Worm (Caenorhabditis elegans) whole organism, L4 larva: ENCODE results near the gene hil-6.

Experiments
- F26F4.8 ChIP-seq: fragments of 200-800 bp; sonication (Bioruptor generic); conservative IDR thresholded peaks from 2 replicates; pipeline ENCODE4 v1.3.6; 2022; ENCODE audit warnings: missing genetic modification characterization, missing compliant biosample characterization
- F44E2.7 ChIP-seq: fragments of 200-800 bp; sonication (Bioruptor generic); IDR thresholded peaks from 2 replicates; pipeline ENCODE4 v2.1.2; 2022; ENCODE audit warnings: missing genetic modification characterization, missing compliant biosample characterization
- F49E8.2 ChIP-seq: sonication (generic microtip); optimal IDR thresholded peaks from 2 replicates; lab custom pipeline; 2016; ENCODE audit warnings: missing compliant biosample characterization, mild to moderate bottlenecking, missing genetic modification characterization, borderline replicate concordance
- T20F7.1 ChIP-seq: fragments of 200-800 bp; sonication (Bioruptor generic); optimal IDR thresholded peaks from 2 replicates; lab custom pipeline; 2018; ENCODE audit warnings: mild to moderate bottlenecking, missing genetic modification characterization, missing compliant biosample characterization
- Y105C5A.15 ChIP-seq: fragments of 200-800 bp; sonication (Bioruptor generic); IDR thresholded peaks from 2 replicates; pipeline ENCODE4 v1.3.6; 2022; ENCODE audit warnings: missing genetic modification characterization, missing compliant biosample characterization
- aha-1 ChIP-seq: fragments of 150-350 bp; peaks from one replicate; lab custom pipeline; 2014; ENCODE audit warnings: missing biosample characterization, missing genetic modification characterization
- aly-2 ChIP-seq: sonication (generic microtip); optimal IDR thresholded peaks from 2 replicates; lab custom pipeline; 2018; ENCODE audit warnings: missing biosample characterization, missing genetic modification characterization
- arid-1 ChIP-seq: fragments of 200-800 bp; sonication (Bioruptor generic); conservative IDR thresholded peaks from 2 replicates; pipeline ENCODE4 v1.3.6; 2022; ENCODE audit warnings: missing genetic modification reagents, missing genetic modification characterization, missing compliant biosample characterization
- ceh-44 ChIP-seq: fragments of 200-800 bp; sonication (Bioruptor generic); IDR thresholded peaks from 2 replicates; pipeline ENCODE4 v1.3.6; 2022; ENCODE audit warnings: missing genetic modification reagents, missing genetic modification characterization, missing compliant biosample characterization
- ceh-82 ChIP-seq: sonication (generic microtip); optimal IDR thresholded peaks from 2 replicates; lab custom pipeline; 2017; ENCODE audit warnings: missing biosample characterization, missing genetic modification characterization
- dmd-6 ChIP-seq: fragments of 200-800 bp; sonication (Bioruptor generic); IDR thresholded peaks from 2 replicates; pipeline ENCODE4 v1.3.6; 2022; ENCODE audit warnings: missing genetic modification reagents, missing genetic modification characterization, missing compliant biosample characterization
- dmd-8 ChIP-seq: fragments of 200-800 bp; sonication (Bioruptor generic); IDR thresholded peaks from 2 replicates; pipeline ENCODE4 v1.3.6; 2022; ENCODE audit warnings: missing genetic modification characterization, missing compliant biosample characterization
- dve-1 ChIP-seq: sonication (generic microtip); optimal IDR thresholded peaks from 2 replicates; lab custom pipeline; 2017; ENCODE audit warnings: antibody characterized with exemption, mild to moderate bottlenecking, missing genetic modification characterization, missing compliant biosample characterization; ENCODE audit not compliant: insufficient read depth
- egl-43 ChIP-seq: fragments of 200-800 bp; sonication (Bioruptor generic); IDR thresholded peaks from 2 replicates; pipeline ENCODE4 v1.3.6; 2022; ENCODE audit warnings: missing genetic modification reagents, missing genetic modification characterization, missing compliant biosample characterization
- hif-1 ChIP-seq, 2 experiments: sonication (generic microtip); optimal IDR thresholded peaks; 2 replicates each; lab custom pipeline; 2016 to 2017; ENCODE audit warnings: missing compliant biosample characterization in 2 of 2, missing genetic modification characterization in 2 of 2, missing genetic modification reagents in 2 of 2, missing genotype in 2 of 2, mild to moderate bottlenecking in 1 of 2
- hlh-11 ChIP-seq: fragments of 200-800 bp; sonication (Bioruptor generic); optimal IDR thresholded peaks from 2 replicates; lab custom pipeline; 2018; ENCODE audit warnings: mild to moderate bottlenecking, missing genetic modification characterization, missing compliant biosample characterization
- hmg-1.1 ChIP-seq: fragments of 200-800 bp; sonication (Bioruptor generic); IDR thresholded peaks from 2 replicates; pipeline ENCODE4 v1.3.6; 2022; ENCODE audit warnings: missing genetic modification reagents, missing genetic modification characterization, missing compliant biosample characterization
- lin-1 ChIP-seq: fragments of 200-800 bp; sonication (Bioruptor generic); IDR thresholded peaks from 2 replicates; pipeline ENCODE4 v1.3.6; 2022; ENCODE audit warnings: missing genetic modification reagents, missing genetic modification characterization, missing compliant biosample characterization
- lin-29 ChIP-seq: fragments of 200-800 bp; sonication (Bioruptor generic); IDR thresholded peaks from 2 replicates; pipeline ENCODE4 v1.3.6; 2022; ENCODE audit warnings: missing genetic modification reagents, missing genetic modification characterization, missing compliant biosample characterization
- mep-1 ChIP-seq: fragments of 150-350 bp; sonication (generic microtip); optimal IDR thresholded peaks from 3 replicates; lab custom pipeline; 2014; ENCODE audit warnings: missing biosample characterization, missing genetic modification characterization
- mxl-2 ChIP-seq: fragments of 200-800 bp; sonication (Bioruptor generic); conservative IDR thresholded peaks from 2 replicates; pipeline ENCODE4 v1.3.6; 2022; ENCODE audit warnings: missing genetic modification reagents, missing genetic modification characterization, missing compliant biosample characterization
- nhr-102 ChIP-seq: sonication (generic microtip); optimal IDR thresholded peaks from 2 replicates; lab custom pipeline; 2016; ENCODE audit warnings: mild to moderate bottlenecking, missing genetic modification characterization, moderate library complexity, missing compliant biosample characterization
- nhr-28 ChIP-seq: fragments of 150-350 bp; optimal IDR thresholded peaks from 2 replicates; lab custom pipeline; 2014; ENCODE audit warnings: missing biosample characterization, missing genetic modification characterization
- nhr-41 ChIP-seq: fragments of 200-800 bp; sonication (Bioruptor generic); IDR thresholded peaks from 2 replicates; pipeline ENCODE4 v1.3.6; 2022; ENCODE audit warnings: missing genetic modification reagents, missing genetic modification characterization, missing compliant biosample characterization
- nhr-42 ChIP-seq: fragments of 200-800 bp; sonication (Bioruptor generic); IDR thresholded peaks from 2 replicates; pipeline ENCODE4 v1.3.6; 2022; ENCODE audit warnings: missing genetic modification characterization, missing compliant biosample characterization
- nhr-77 ChIP-seq: fragments of 150-350 bp; optimal IDR thresholded peaks from 2 replicates; lab custom pipeline; 2014; ENCODE audit warnings: missing biosample characterization, missing genetic modification characterization
- pha-4 ChIP-seq, 2 experiments: fragments of 150-350 bp in 1 of 2; fragments of 200-800 bp in 1 of 2; sonication (Bioruptor generic) in 1 of 2; IDR thresholded peaks in 1 of 2; optimal IDR thresholded peaks in 1 of 2; 2 replicates each; pipeline versions ENCODE4 v1.3.6 to Lab custom; 2014 to 2022; ENCODE audit warnings: missing genetic modification characterization in 2 of 2, missing genetic modification reagents in 2 of 2, missing biosample characterization in 1 of 2, missing compliant biosample characterization in 1 of 2
- sdz-12 ChIP-seq: fragments of 200-800 bp; sonication (Bioruptor generic); optimal IDR thresholded peaks from 2 replicates; lab custom pipeline; 2018; ENCODE audit warnings: mild to moderate bottlenecking, missing genetic modification characterization, missing compliant biosample characterization
- set-16 ChIP-seq: fragments of 200-800 bp; sonication (Bioruptor generic); IDR thresholded peaks from 2 replicates; pipeline ENCODE4 v1.3.6; 2022; ENCODE audit warnings: missing genetic modification reagents, missing genetic modification characterization, missing compliant biosample characterization
- snpc-4 ChIP-seq: fragments of 150-350 bp; optimal IDR thresholded peaks from 2 replicates; lab custom pipeline; 2014; ENCODE audit warnings: missing biosample characterization, missing genetic modification characterization
- spr-3 ChIP-seq: fragments of 200-800 bp; sonication (Bioruptor generic); optimal IDR thresholded peaks from 2 replicates; lab custom pipeline; 2018; ENCODE audit warnings: mild to moderate bottlenecking, missing genetic modification characterization, missing compliant biosample characterization
- tag-97 ChIP-seq: fragments of 200-800 bp; sonication (Bioruptor generic); IDR thresholded peaks from 2 replicates; pipeline ENCODE4 v1.3.6; 2022; ENCODE audit warnings: missing genetic modification characterization, missing compliant biosample characterization
- unc-39 ChIP-seq: sonication (generic microtip); optimal IDR thresholded peaks from 2 replicates; lab custom pipeline; 2017; ENCODE audit warnings: missing biosample characterization, missing genetic modification characterization
- unc-62 ChIP-seq, 3 experiments: fragments of 150-350 bp in 1 of 3; sonication (generic microtip); optimal IDR thresholded peaks in 2 of 3; peaks in 1 of 3; 1 replicate in 1 of 3; 2 replicates in 2 of 3; lab custom pipeline; 2014 to 2017; ENCODE audit warnings: missing biosample characterization in 3 of 3, missing genetic modification characterization in 3 of 3, missing genetic modification reagents in 3 of 3, missing genotype in 1 of 3
- zip-11 ChIP-seq: fragments of 200-800 bp; sonication (Bioruptor generic); IDR thresholded peaks from 2 replicates; pipeline ENCODE4 v1.3.6; 2022; ENCODE audit warnings: missing genetic modification characterization, missing compliant biosample characterization

hil-6 gene

DNA sequence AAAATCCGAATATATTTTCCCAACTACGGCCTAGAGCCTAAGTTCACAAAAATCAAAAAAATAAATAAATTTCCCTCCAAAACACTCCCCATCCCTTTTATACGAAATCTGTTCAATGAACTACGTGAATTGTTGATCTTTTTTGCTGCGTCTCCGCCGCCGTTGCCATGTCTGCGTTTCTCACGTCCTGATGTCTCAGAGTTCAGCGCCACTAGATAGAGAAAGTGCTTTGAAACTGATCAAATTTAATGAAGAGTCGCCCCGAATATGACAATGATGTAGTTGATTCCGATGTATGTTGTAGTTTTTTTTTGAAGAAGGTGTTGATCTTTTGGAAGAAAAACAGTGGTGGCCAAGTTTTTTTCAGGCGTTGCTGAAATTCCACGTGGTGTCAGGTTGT lies 22.9 kb upstream of the hil-6 start:
- TF ChIP-seq arid-1 (no peak), nhr-28 (peak; percentile 72), F44E2.7 (GFP tag; lab: Robert Waterston, UW) (no peak), mep-1 (tag; lab: Kevin White, UChicago) (no peak), dve-1 (peak; percentile 7), T20F7.1 (GFP tag; lab: Kevin White, UChicago) (no peak), aly-2 (tag; lab: Kevin White, UChicago) (no peak), dmd-8 (no peak), F26F4.8 (no peak), snpc-4 (tag; lab: Kevin White, UChicago) (no peak)

DNA sequence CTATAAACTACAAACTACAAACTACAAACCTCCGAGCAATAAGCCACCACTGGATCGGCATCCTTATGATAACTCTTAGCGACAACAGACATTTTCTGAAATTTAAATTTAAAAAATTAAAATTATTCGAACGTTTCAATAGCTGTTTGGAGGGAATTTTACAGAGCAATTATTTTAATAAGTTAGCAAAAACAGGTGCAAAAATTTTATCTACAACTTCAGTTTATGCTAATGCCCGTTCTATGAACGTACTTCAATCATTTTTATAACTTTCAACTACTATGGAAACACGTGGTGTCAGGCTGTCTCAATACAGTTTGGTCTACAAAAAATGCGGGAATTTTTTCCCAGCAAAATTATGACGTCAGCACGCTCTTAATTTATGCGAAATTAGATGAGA lies 22.2 kb upstream of the hil-6 start, which contains the start of gene comt-5:
comt-5 (minus strand) TSS at position 101 of the 400 bp plus-strand sequence.
- no peak for TF ChIP-seq dmd-8

DNA sequence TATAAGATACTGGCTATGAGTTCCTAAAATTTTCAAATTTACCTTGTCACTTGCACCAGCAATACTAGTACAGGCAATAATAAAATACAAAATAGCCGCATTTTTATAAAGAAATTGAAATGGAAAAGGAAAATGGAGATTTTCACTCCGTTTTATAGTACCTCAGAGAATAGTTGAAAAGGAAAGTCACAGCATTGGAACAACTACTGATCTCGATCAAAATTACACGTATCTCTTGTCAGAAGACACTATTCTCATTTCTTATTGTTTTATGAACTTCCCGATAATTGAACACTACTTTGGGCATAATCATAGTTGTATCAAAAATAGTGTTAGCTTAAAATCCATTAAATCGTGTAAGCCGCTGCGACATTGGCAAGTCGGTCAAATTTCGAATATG lies 20.2 kb upstream of the hil-6 start, which contains the start of gene Y40B10A.11:
Y40B10A.11 (minus strand) TSS at position 101 of the 400 bp plus-strand sequence.
- no peak for TF ChIP-seq spr-3 (GFP tag; lab: Kevin White, UChicago)
- no peak for TF ChIP-seq snpc-4 (tag; lab: Kevin White, UChicago)
- no peak for TF ChIP-seq sdz-12
- TF ChIP-seq F49E8.2 (tag; lab: Kevin White, UChicago), result no peak
- TF ChIP-seq unc-39 (tag; lab: Kevin White, UChicago), result no peak
- no peak for TF ChIP-seq hlh-11 (tag; lab: Kevin White, UChicago)
- no peak for TF ChIP-seq zip-11 (GFP tag; lab: Robert Waterston, UW)
- TF ChIP-seq tag-97 (GFP tag; lab: Robert Waterston, UW), result no peak
- no peak for TF ChIP-seq ceh-82 (tag; lab: Kevin White, UChicago)
- TF ChIP-seq lin-1 (GFP tag; lab: Robert Waterston, UW), result no peak
- no peak for TF ChIP-seq hif-1 (tag; optimal IDR thresholded peaks at IDR 0.05; lab: Kevin White, UChicago)
- TF ChIP-seq nhr-42 (GFP tag; lab: Robert Waterston, UW), result no peak
- TF ChIP-seq T20F7.1 (GFP tag; lab: Kevin White, UChicago), result no peak
- TF ChIP-seq, all 104 proteins: peak for 0

DNA sequence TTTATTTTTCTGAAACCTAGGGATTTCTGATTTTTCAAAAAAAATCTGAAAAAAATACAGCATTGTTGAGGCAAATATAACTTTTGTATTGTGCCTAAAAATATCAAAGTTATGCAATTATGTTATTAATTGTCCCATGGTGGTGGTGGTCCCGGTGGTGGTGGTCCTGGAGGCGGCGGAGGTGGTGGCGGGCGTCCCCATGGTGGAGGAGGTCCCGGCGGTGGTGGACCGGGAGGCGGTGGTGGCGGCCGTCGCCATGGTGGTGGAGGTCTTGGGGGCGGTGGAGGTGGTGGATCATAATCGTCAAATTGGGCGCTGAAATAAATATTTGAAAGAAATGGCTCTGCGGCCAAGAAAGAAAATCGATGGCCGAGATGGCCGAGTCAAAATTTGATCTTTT lies 19.4 kb upstream of the hil-6 start:
- TF ChIP-seq Y105C5A.15 (GFP tag; lab: Robert Waterston, UW), result 0 out of 2 replicates have a peak, but pooled peaks have one; percentile 29
- 0 out of 2 replicates have a peak, but pooled peaks have one; percentile 19 for TF ChIP-seq mxl-2 (GFP tag; lab: Robert Waterston, UW)
- no peak for TF ChIP-seq ceh-44 (GFP tag; lab: Robert Waterston, UW)
- TF ChIP-seq hmg-1.1 (GFP tag; lab: Robert Waterston, UW), result no peak
- TF ChIP-seq set-16 (GFP tag; lab: Robert Waterston, UW), result peak; percentile 98
- peak; percentile 62; the same call in 1 of the 2 replicates for TF ChIP-seq pha-4 (GFP tag; IDR thresholded peaks at IDR 0.05; lab: Robert Waterston, UW)
- no peak for TF ChIP-seq pha-4 (tag; optimal IDR thresholded peaks at IDR 0.05; lab: Kevin White, UChicago)
- TF ChIP-seq, all 104 proteins: peak for 4

DNA sequence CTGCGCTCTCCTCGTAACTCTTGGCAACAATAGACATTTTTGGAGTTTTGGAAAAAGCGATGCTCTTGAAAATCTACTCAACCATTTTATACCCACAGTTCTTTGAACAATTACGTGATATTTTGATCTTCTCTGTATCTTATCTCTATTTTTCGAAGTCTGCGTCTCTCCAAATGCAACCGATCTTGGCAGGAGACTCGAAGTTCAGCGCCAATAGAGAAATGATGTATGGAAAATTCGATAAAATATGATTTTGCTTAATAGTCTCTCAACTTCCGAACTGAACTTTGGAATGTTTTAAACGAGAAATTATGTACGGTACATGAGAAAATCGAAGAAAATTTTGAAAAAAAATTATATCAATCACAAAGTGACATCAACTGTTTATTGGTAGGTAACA lies 18.8 kb upstream of the hil-6 start, which contains the start of gene comt-4:
comt-4 (minus strand) TSS at position 50 of the 400 bp plus-strand sequence.
- peak in 1 of 2 experiments; percentile 42 for TF ChIP-seq unc-62 (GFP tag; optimal IDR thresholded peaks at IDR 0.05 in 1 of 2; lab: Kevin White, UChicago)
- TF ChIP-seq unc-62 (tag; optimal IDR thresholded peaks at IDR 0.05; lab: Kevin White, UChicago), result no peak
- TF ChIP-seq hif-1 (tag; optimal IDR thresholded peaks at IDR 0.05; lab: Kevin White, UChicago), result peak in 1 of 2 experiments; percentile 85
- no peak for TF ChIP-seq lin-29 (GFP tag; lab: Robert Waterston, UW)
- TF ChIP-seq dmd-6, result peak; percentile 63
- TF ChIP-seq aha-1, result no peak
- TF ChIP-seq egl-43 (GFP tag; lab: Robert Waterston, UW), result no peak
- TF ChIP-seq lin-1 (GFP tag; lab: Robert Waterston, UW), result no peak
- peak; percentile 75 for TF ChIP-seq nhr-28
- TF ChIP-seq nhr-41 (GFP tag; lab: Robert Waterston, UW), result no peak
- TF ChIP-seq nhr-77 (tag; lab: Kevin White, UChicago), result peak; percentile 10
- no peak for TF ChIP-seq F26F4.8
- TF ChIP-seq nhr-102, result no peak
